Worm (Caenorhabditis elegans) whole organism, L2 larva: Measurements from ENCODE around the gene H12D21.10.

Experiments used
- mbf-1 ChIP-seq: sonication (generic microtip); optimal IDR thresholded peaks from 2 replicates; lab custom pipeline; 2017; ENCODE audit warnings: missing biosample characterization, missing genetic modification characterization
- nhr-12 ChIP-seq: fragments of 150-350 bp; optimal IDR thresholded peaks from 2 replicates; lab custom pipeline; 2014; ENCODE audit warnings: missing biosample characterization, missing genetic modification characterization

- no peak for TF ChIP-seq nhr-12 (tag; lab: Kevin White, UChicago)
- TF ChIP-seq mbf-1 (tag; lab: Kevin White, UChicago) = no peak
Observed at ce11 chrV:14942898-14943297, 43.3 kb downstream of the H12D21.10 start.
